Worm (Caenorhabditis elegans) whole organism, L2 larva: ENCODE data around the gene hap-1.
A peak's percentile ranks its signal among the peaks of the same experiment; 100 is the strongest.

Experiments used
- Y55F3AM.14 ChIP-seq: fragments of 200-800 bp; sonication (Bioruptor generic); optimal IDR thresholded peaks from 2 replicates; lab custom pipeline; 2018; ENCODE audit warnings: mild to moderate bottlenecking, missing genetic modification characterization, missing compliant biosample characterization
- dmd-4 ChIP-seq: sonication (generic microtip); optimal IDR thresholded peaks from 2 replicates; lab custom pipeline; 2017; ENCODE audit warnings: missing biosample characterization, missing genetic modification characterization
- peb-1 ChIP-seq: fragments of 150-350 bp; optimal IDR thresholded peaks from 2 replicates; lab custom pipeline; 2014; ENCODE audit warnings: missing biosample characterization, missing genetic modification characterization
- ztf-11 ChIP-seq: sonication (generic microtip); optimal IDR thresholded peaks from 2 replicates; lab custom pipeline; 2017; ENCODE audit warnings: missing biosample characterization, missing genetic modification characterization

DNA sequence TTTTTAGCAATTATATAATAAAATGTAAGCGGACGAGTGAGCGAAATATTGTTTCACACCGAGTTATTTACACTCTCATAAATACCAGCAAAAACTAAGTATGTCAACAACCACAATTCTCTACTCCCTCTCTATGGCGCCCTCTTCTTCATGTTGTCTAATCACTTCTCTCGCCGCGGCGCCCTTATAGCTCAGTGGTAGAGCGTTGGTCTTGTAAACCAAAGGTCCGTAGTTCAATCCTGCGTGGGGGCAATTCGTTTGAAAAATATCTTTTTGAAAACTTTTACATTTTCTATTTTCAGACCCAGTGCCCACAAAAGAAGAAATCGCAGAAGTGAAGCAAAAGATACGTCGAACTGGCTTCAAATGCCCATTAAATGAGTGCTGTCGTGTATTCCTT, 42.0 kb downstream of the hap-1 start:
- TF ChIP-seq Y55F3AM.14 (GFP tag; lab: Kevin White, UChicago) (peak; percentile 63), dmd-4 (no peak), peb-1 (tag; lab: Kevin White, UChicago) (no peak), ztf-11 (tag; lab: Kevin White, UChicago) (no peak)
